Worm (Caenorhabditis elegans) whole organism, mixed stage, embryonic: ENCODE data around the gene glr-8.

Experiments used
- M03D4.4 ChIP-seq: sonication (generic microtip); optimal IDR thresholded peaks from 2 replicates; lab custom pipeline; 2017; ENCODE audit warnings: mild to moderate bottlenecking, missing genetic modification characterization, missing compliant biosample characterization
- bed-3 ChIP-seq: fragments of 200-800 bp; sonication (Bioruptor generic); optimal IDR thresholded peaks from 3 replicates; lab custom pipeline; 2018; ENCODE audit warnings: mild to moderate bottlenecking, missing genetic modification characterization, moderate library complexity, missing compliant biosample characterization
- blmp-1 ChIP-seq: fragments of 150-350 bp; optimal IDR thresholded peaks from 2 replicates; lab custom pipeline; 2014; ENCODE audit warnings: missing biosample characterization, missing genetic modification characterization
- ceh-83 ChIP-seq: fragments of 200-800 bp; sonication (Bioruptor generic); optimal IDR thresholded peaks from 2 replicates; lab custom pipeline; 2018; ENCODE audit warnings: mild to moderate bottlenecking, missing genetic modification characterization, missing compliant biosample characterization
- cnd-1 ChIP-seq: fragments of 200-800 bp; sonication (Bioruptor generic); optimal IDR thresholded peaks from 2 replicates; lab custom pipeline; 2018; ENCODE audit warnings: mild to moderate bottlenecking, missing genetic modification characterization, missing compliant biosample characterization
- drap-1 ChIP-seq: fragments of 200-800 bp; sonication (Bioruptor generic); optimal IDR thresholded peaks from 3 replicates; lab custom pipeline; 2018; ENCODE audit warnings: mild to moderate bottlenecking, missing genetic modification characterization, missing compliant biosample characterization
- lsy-2 ChIP-seq: fragments of 150-350 bp; optimal IDR thresholded peaks from 2 replicates; lab custom pipeline; 2014; ENCODE audit warnings: missing biosample characterization, missing genetic modification characterization
- mep-1 ChIP-seq: fragments of 150-350 bp; optimal IDR thresholded peaks from 2 replicates; lab custom pipeline; 2017; ENCODE audit warnings: missing biosample characterization, missing genetic modification reagents, missing genetic modification characterization, inconsistent platforms
- mls-2 ChIP-seq: sonication (generic microtip); optimal IDR thresholded peaks from 2 replicates; lab custom pipeline; 2016; ENCODE audit warnings: mild to moderate bottlenecking, missing genetic modification characterization, moderate library complexity, missing compliant biosample characterization
- nhr-2 ChIP-seq: fragments of 150-350 bp; optimal IDR thresholded peaks from 2 replicates; lab custom pipeline; 2014; ENCODE audit warnings: missing biosample characterization, missing genetic modification characterization
- nhr-237 ChIP-seq: fragments of 150-350 bp; optimal IDR thresholded peaks from 2 replicates; lab custom pipeline; 2014; ENCODE audit warnings: missing biosample characterization, missing genetic modification characterization
- nhr-28 ChIP-seq: fragments of 150-350 bp; optimal IDR thresholded peaks from 2 replicates; lab custom pipeline; 2014; ENCODE audit warnings: missing biosample characterization, missing genetic modification characterization
- nhr-76 ChIP-seq: sonication (generic microtip); optimal IDR thresholded peaks from 2 replicates; lab custom pipeline; 2017; ENCODE audit warnings: missing biosample characterization, missing genetic modification characterization
- snpc-4 ChIP-seq: fragments of 150-350 bp; optimal IDR thresholded peaks from 2 replicates; lab custom pipeline; 2014; ENCODE audit warnings: missing biosample characterization, missing genetic modification characterization
- sptf-1 ChIP-seq: sonication (generic microtip); optimal IDR thresholded peaks from 2 replicates; lab custom pipeline; 2017; ENCODE audit warnings: mild to moderate bottlenecking, missing genetic modification characterization, moderate library complexity, missing compliant biosample characterization
- tbx-8 ChIP-seq: fragments of 200-800 bp; sonication (Bioruptor generic); optimal IDR thresholded peaks from 2 replicates; lab custom pipeline; 2018; ENCODE audit warnings: mild to moderate bottlenecking, missing genetic modification characterization, moderate library complexity, missing compliant biosample characterization
- unc-39 ChIP-seq: fragments of 150-350 bp; optimal IDR thresholded peaks from 2 replicates; lab custom pipeline; 2014; ENCODE audit warnings: missing biosample characterization, missing genetic modification characterization
- unc-62 ChIP-seq: fragments of 150-350 bp; optimal IDR thresholded peaks from 2 replicates; lab custom pipeline; 2014; ENCODE audit warnings: missing biosample characterization, missing genetic modification reagents, missing genetic modification characterization
- zip-8 ChIP-seq: fragments of 150-350 bp; optimal IDR thresholded peaks from 2 replicates; lab custom pipeline; 2014; ENCODE audit warnings: missing biosample characterization, missing genetic modification characterization
- ztf-11 ChIP-seq: fragments of 150-350 bp; optimal IDR thresholded peaks from 2 replicates; lab custom pipeline; 2014; ENCODE audit warnings: missing biosample characterization, missing genetic modification characterization

glr-8 gene

DNA sequence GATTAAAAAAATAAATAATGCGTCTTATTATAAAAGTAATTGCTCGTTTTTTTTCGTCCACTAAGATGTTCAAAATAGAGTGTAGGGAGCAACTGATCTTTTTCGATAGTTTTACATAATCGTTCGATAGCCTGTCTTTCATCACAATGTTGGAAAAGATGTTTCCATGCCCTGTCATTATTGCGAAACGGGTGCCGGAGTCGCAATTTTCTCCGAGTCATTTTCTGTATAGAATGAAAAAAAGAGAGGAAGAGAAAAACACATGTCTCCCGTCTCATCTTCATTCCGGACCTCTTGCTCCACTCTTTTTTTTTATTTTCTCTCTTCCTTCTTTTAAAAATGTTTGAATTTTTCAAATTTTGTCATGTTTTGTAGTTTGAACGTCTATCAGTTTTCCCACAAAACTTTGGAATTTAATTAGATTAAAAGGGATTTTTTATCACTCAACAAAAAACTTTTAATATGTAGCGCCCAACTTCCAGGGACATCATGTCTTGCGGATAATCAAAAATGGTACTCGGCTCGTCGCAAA is 47.1 kb downstream of the glr-8 start, which contains the start of gene svh-2:
Gene svh-2, plus strand, starts transcription at position 482 of the 532 bp plus-strand sequence.
- no peak for TF ChIP-seq sptf-1 (tag; lab: Kevin White, UChicago)
- TF ChIP-seq zip-8 (tag; lab: Kevin White, UChicago) = no peak
- TF ChIP-seq mep-1 = no peak
- TF ChIP-seq cnd-1 = no peak
- TF ChIP-seq lsy-2 (tag; lab: Kevin White, UChicago) = no peak
- TF ChIP-seq unc-39 (tag; lab: Kevin White, UChicago) = no peak
- no peak for TF ChIP-seq bed-3 (GFP tag; lab: Kevin White, UChicago)

DNA sequence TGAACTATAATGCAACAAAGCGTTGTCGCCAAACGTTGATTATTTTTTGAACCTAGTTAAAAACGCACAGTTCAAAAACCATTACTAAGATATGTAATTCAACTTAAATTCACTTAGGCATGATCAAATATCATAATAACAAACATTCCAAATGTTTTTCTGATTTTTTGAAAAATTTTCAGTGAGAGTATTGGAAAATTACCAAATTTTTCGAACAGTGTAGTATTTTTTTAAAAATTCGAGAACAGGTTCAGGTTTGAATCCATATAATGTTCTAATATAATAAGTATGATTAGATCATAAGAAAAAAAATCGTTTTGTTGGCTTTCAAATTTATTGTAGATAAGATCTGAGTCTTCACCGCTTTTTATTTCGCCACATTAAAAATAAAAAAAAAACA is 47.9 kb downstream of the glr-8 start:
- no peak for TF ChIP-seq mep-1
- no peak for TF ChIP-seq drap-1 (GFP tag; lab: Kevin White, UChicago)
- no peak for TF ChIP-seq snpc-4 (tag; lab: Kevin White, UChicago)
- TF ChIP-seq ztf-11 (tag; lab: Kevin White, UChicago) = no peak
- TF ChIP-seq mls-2 (tag; lab: Kevin White, UChicago) = no peak
- no peak for TF ChIP-seq nhr-76 (tag; lab: Kevin White, UChicago)
- no peak for TF ChIP-seq lsy-2 (tag; lab: Kevin White, UChicago)
- no peak for TF ChIP-seq blmp-1 (tag; lab: Kevin White, UChicago)
- no peak for TF ChIP-seq nhr-2 (tag; lab: Kevin White, UChicago)
- TF ChIP-seq unc-39 (tag; lab: Kevin White, UChicago) = no peak
- no peak for TF ChIP-seq ceh-83 (GFP tag; lab: Kevin White, UChicago)
- TF ChIP-seq M03D4.4 (tag; lab: Kevin White, UChicago) = no peak
- TF ChIP-seq unc-62 = no peak
- no peak for TF ChIP-seq tbx-8
- no peak for TF ChIP-seq nhr-28
- TF ChIP-seq nhr-237 = no peak
